Fruit fly (Drosophila melanogaster): ENCODE results near the gene PyK.

The PyK gene

DNA sequence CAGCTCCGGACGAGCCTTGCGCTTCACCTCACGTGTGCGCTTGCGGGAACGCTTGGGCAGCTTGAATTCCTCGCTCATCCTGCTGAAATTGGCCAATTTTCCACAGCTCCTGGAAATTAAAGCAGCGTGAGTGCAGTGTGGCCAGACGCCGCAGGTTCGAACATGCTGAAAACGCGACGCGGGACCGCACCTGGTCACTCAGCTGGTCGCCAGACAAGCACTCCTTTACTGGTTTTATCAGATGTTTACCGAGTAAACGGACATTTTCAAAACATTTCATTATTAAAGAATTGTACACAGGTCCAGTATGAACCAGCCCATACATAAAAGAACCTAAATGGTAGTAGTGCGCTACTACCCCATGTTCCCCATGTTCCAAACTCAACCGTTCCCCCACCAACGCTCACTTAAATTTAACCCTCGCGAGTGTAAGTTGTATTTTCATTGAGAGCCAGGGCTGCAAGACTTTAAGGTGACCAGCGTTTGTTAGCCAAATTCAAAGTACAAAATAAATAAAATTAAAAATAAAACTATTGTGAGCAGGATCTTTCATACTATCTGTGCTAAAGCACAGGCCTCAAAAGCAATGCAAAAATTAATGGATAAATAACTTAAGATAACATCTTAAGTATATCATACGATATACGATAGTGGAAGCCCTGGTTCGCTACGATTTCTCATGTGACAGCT, 5.0 kb upstream of the PyK start, which contains the start of the genes JMJD6, CG7071 and Muted (continued):
- TF ChIP-seq Ets96B (tag; optimal IDR thresholded peaks at IDR 0.05) (peak; percentile 66), CG11294 (GFP tag; IDR thresholded peaks at IDR 0.05) (peak; percentile 88), achi (GFP tag; optimal IDR thresholded peaks at IDR 0.05) (peak; percentile 96), lz (GFP tag; optimal IDR thresholded peaks at IDR 0.05) (peak; percentile 93), Hr4 (GFP tag; optimal IDR thresholded peaks at IDR 0.05) (peak; percentile 92), pdm3 (GFP tag; optimal IDR thresholded peaks at IDR 0.05) (peak; percentile 90), CG16779 (tag; optimal IDR thresholded peaks at IDR 0.05) (peak; percentile 54), CG32006 (GFP tag; optimal IDR thresholded peaks at IDR 0.05) (peak; percentile 85), CG8119 (GFP tag; IDR thresholded peaks at IDR 0.05) (peak; percentile 74; the same call in 2 of the 3 replicates), CG6792 (GFP tag; optimal IDR thresholded peaks at IDR 0.05) (peak; percentile 86), Sox15 (GFP tag; optimal IDR thresholded peaks at IDR 0.05) (peak; percentile 83), CG11902 (GFP tag; optimal IDR thresholded peaks at IDR 0.05) (peak; percentile 78), CG31627 (GFP tag; optimal IDR thresholded peaks at IDR 0.05) (peak; percentile 92), dac (GFP tag; optimal IDR thresholded peaks at IDR 0.05) (peak; percentile 72), CG8632 (GFP tag; optimal IDR thresholded peaks at IDR 0.05) (peak; percentile 75), Sox14 (GFP tag; optimal IDR thresholded peaks at IDR 0.05) (peak; percentile 88), CG6163 (GFP tag; IDR thresholded peaks at IDR 0.05) (peak; percentile 87), esn (GFP tag; optimal IDR thresholded peaks at IDR 0.05) (peak; percentile 92), CG11762 (GFP tag; optimal IDR thresholded peaks at IDR 0.05; ENCODE audit: insufficient read depth) (peak; percentile 58), CG3032 (tag; optimal IDR thresholded peaks at IDR 0.05) (peak; percentile 78), CG6276 (GFP tag; optimal IDR thresholded peaks at IDR 0.05) (peak; percentile 67)

DNA sequence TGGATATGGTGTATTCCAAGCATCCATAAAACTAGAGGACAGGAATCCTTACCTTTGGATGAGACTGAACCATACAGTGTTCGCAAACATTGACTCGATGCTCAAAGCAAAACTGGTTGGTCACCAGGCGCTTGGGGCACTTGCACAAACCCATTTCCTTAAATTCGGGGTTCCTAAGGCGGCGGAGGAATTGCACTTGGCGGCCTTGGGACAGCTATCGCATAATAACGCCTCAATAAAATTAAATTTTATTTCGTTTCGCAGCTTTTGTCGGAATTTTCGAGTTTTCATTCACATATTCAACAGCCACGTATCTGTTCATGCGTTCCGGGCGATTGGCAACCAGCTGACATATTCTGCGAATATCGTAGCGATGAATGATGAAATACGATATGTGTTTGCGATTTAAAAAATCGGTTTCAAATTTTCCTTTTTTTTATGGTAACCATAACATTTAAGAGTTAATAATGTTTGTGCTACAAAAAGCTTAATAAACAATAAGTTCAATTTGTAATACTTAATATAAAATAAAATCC, 1.6 kb upstream of the PyK start, which contains the start of gene CG5382:
TSS of gene CG5382 (minus strand) at position 324 of the 536 bp plus-strand sequence.
- TF ChIP-seq CG6792 (GFP tag; optimal IDR thresholded peaks at IDR 0.05): no peak
- no peak for TF ChIP-seq CG3032 (tag; optimal IDR thresholded peaks at IDR 0.05)
- no peak for TF ChIP-seq Met (GFP tag; optimal IDR thresholded peaks at IDR 0.05)
- no peak for TF ChIP-seq net (GFP tag; optimal IDR thresholded peaks at IDR 0.05)
- no peak for TF ChIP-seq CG7368 (GFP tag; optimal IDR thresholded peaks at IDR 0.05)
- no peak for TF ChIP-seq spab (GFP tag; optimal IDR thresholded peaks at IDR 0.05)
- TF ChIP-seq CG11294 (GFP tag; IDR thresholded peaks at IDR 0.05): no peak
- no peak for TF ChIP-seq esn (GFP tag; optimal IDR thresholded peaks at IDR 0.05)
- no peak for TF ChIP-seq CG8319 (GFP tag; optimal IDR thresholded peaks at IDR 0.05)
- no peak for TF ChIP-seq CG1621 (tag; optimal IDR thresholded peaks at IDR 0.05)
- TF ChIP-seq CG10669 (GFP tag; optimal IDR thresholded peaks at IDR 0.05): no peak
- no peak for TF ChIP-seq CG9139 (GFP tag; optimal IDR thresholded peaks at IDR 0.05)
- TF ChIP-seq Gug (GFP tag; IDR thresholded peaks at IDR 0.05): no peak
- TF ChIP-seq CG8632 (GFP tag; optimal IDR thresholded peaks at IDR 0.05): no peak
- TF ChIP-seq Smox (GFP tag; optimal IDR thresholded peaks at IDR 0.05): no peak
- TF ChIP-seq Blimp-1 (GFP tag; optimal IDR thresholded peaks at IDR 0.05): no peak
- TF ChIP-seq CG6854 (GFP tag; optimal IDR thresholded peaks at IDR 0.05): no peak
- no peak for TF ChIP-seq CG6163 (GFP tag; IDR thresholded peaks at IDR 0.05)

DNA sequence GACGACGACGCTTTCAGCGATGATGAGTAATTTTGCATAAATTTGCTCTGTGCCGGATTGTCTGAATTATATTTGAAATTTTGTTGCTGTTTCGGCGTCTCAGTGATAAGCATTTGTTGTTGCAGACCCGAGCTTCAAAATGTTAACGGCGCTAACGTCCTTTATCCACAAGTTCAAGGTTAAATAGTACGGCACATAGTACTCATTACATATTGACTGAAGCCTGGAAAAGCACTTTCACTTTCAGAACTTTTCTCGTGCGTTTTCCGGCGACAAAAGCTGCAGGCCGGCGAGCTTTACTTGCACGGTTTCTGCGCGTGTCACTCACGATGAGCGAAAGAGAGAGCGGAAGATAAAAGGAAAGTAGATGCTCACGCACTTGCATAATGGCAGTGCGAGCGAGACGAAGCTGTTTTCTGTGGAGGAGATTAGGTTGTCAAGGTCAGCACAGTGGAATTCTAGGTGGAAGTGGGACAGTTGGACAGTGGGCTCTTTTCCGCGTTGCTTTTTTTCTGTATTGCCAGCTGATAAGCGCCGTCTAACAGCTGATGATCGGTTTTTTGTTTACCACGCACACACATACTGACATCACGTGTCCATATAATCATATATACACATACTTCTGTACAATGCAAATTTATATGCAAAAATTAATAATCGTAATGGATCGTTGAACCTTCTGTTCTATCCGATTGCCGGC, 891 bp downstream of the PyK start:
- no peak for TF ChIP-seq achi (GFP tag; optimal IDR thresholded peaks at IDR 0.05)
- TF ChIP-seq salr (GFP tag; optimal IDR thresholded peaks at IDR 0.05): no peak
- no peak for TF ChIP-seq CG3919 (GFP tag; optimal IDR thresholded peaks at IDR 0.05)
- no peak for TF ChIP-seq topi (GFP tag; optimal IDR thresholded peaks at IDR 0.05)
- TF ChIP-seq eg (GFP tag; IDR thresholded peaks at IDR 0.05): peak; percentile 7; the same call in 2 of the 3 replicates
- TF ChIP-seq CG8632 (GFP tag; optimal IDR thresholded peaks at IDR 0.05): no peak
- peak; percentile 83 for TF ChIP-seq vri (GFP tag; optimal IDR thresholded peaks at IDR 0.05)
- TF ChIP-seq lz (GFP tag; optimal IDR thresholded peaks at IDR 0.05): no peak
- TF ChIP-seq spab (GFP tag; optimal IDR thresholded peaks at IDR 0.05): no peak
- TF ChIP-seq CG6808 (GFP tag; optimal IDR thresholded peaks at IDR 0.05): no peak
- no peak for TF ChIP-seq ss (GFP tag; optimal IDR thresholded peaks at IDR 0.05)
- TF ChIP-seq Hr39 (GFP tag; optimal IDR thresholded peaks at IDR 0.05): peak; percentile 32
- TF ChIP-seq Lpt (GFP tag; optimal IDR thresholded peaks at IDR 0.05): no peak
- no peak for TF ChIP-seq Eip75B (GFP tag; optimal IDR thresholded peaks at IDR 0.05)
- TF ChIP-seq CG6276 (GFP tag; optimal IDR thresholded peaks at IDR 0.05): no peak
- no peak for TF ChIP-seq Smox (GFP tag; optimal IDR thresholded peaks at IDR 0.05)
- no peak for TF ChIP-seq CG32006 (GFP tag; optimal IDR thresholded peaks at IDR 0.05)
- no peak for TF ChIP-seq Hr4 (GFP tag; optimal IDR thresholded peaks at IDR 0.05)
- TF ChIP-seq CG6163 (GFP tag; IDR thresholded peaks at IDR 0.05): peak; percentile 30; the same call in 2 of the 3 replicates
- no peak for TF ChIP-seq CG11294 (GFP tag; IDR thresholded peaks at IDR 0.05)
- TF ChIP-seq dac (GFP tag; optimal IDR thresholded peaks at IDR 0.05): no peak
- TF ChIP-seq CG11762 (GFP tag; optimal IDR thresholded peaks at IDR 0.05; ENCODE audit: insufficient read depth): peak; percentile 1
